Fruit fly (Drosophila melanogaster): ENCODE data around the gene dsh.

Gene dsh

dm6 chrX:11350505-11351327, 5.0 kb upstream of the dsh start, which contains the start of gene CG1737:
Gene CG1737, plus strand, starts transcription at chrX:11350608.
- TF ChIP-seq CG6163 (GFP tag; IDR thresholded peaks at IDR 0.05) (peak; percentile 16; the same call in 1 of the 3 replicates), CG8632 (GFP tag; optimal IDR thresholded peaks at IDR 0.05) (no peak), Ets96B (tag; optimal IDR thresholded peaks at IDR 0.05) (no peak), CG11902 (GFP tag; optimal IDR thresholded peaks at IDR 0.05) (no peak), fkh (GFP tag; optimal IDR thresholded peaks at IDR 0.05) (no peak), svp (GFP tag) (peak; percentile 24), CG8319 (GFP tag; optimal IDR thresholded peaks at IDR 0.05) (peak; percentile 26), CG6854 (GFP tag; optimal IDR thresholded peaks at IDR 0.05) (peak; percentile 35), CG10669 (GFP tag; optimal IDR thresholded peaks at IDR 0.05) (no peak), acj6 (GFP tag; optimal IDR thresholded peaks at IDR 0.05) (no peak), CG6808 (GFP tag; optimal IDR thresholded peaks at IDR 0.05) (no peak), CG9139 (GFP tag; optimal IDR thresholded peaks at IDR 0.05) (no peak), CG16779 (tag; optimal IDR thresholded peaks at IDR 0.05) (no peak), vri (GFP tag; optimal IDR thresholded peaks at IDR 0.05) (peak; percentile 17), CG6792 (GFP tag; optimal IDR thresholded peaks at IDR 0.05) (peak; percentile 10), Smox (GFP tag; optimal IDR thresholded peaks at IDR 0.05) (no peak), topi (GFP tag; optimal IDR thresholded peaks at IDR 0.05) (peak; percentile 7), ss (GFP tag; optimal IDR thresholded peaks at IDR 0.05) (peak in 1 of 2 experiments; percentile 9), Eip78C (GFP tag) (peak; percentile 45), esn (GFP tag; optimal IDR thresholded peaks at IDR 0.05) (peak; percentile 9), CG31627 (GFP tag; optimal IDR thresholded peaks at IDR 0.05) (peak; percentile 11), OdsH (GFP tag; optimal IDR thresholded peaks at IDR 0.05) (peak; percentile 7), CG1621 (tag; optimal IDR thresholded peaks at IDR 0.05) (no peak), Hr4 (GFP tag; optimal IDR thresholded peaks at IDR 0.05) (no peak), CG3919 (GFP tag; optimal IDR thresholded peaks at IDR 0.05) (peak; percentile 2), Sox15 (GFP tag; optimal IDR thresholded peaks at IDR 0.05) (no peak), Sox14 (GFP tag; optimal IDR thresholded peaks at IDR 0.05) (peak; percentile 17), Hr39 (GFP tag; optimal IDR thresholded peaks at IDR 0.05) (peak; percentile 3), cyc (GFP tag; optimal IDR thresholded peaks at IDR 0.05) (peak; percentile 31), CG7368 (GFP tag; optimal IDR thresholded peaks at IDR 0.05) (no peak)

- TF ChIP-seq CG31627 (GFP tag; optimal IDR thresholded peaks at IDR 0.05): peak; percentile 94
- TF ChIP-seq pdm3 (GFP tag; optimal IDR thresholded peaks at IDR 0.05): peak; percentile 96
- peak; percentile 94 for TF ChIP-seq CG10631 (GFP tag; optimal IDR thresholded peaks at IDR 0.05)
- peak; percentile 96 for TF ChIP-seq CG11294 (GFP tag; IDR thresholded peaks at IDR 0.05)
- peak; percentile 90 for TF ChIP-seq CG3032 (tag; optimal IDR thresholded peaks at IDR 0.05)
- TF ChIP-seq Eip93F (GFP tag; optimal IDR thresholded peaks at IDR 0.05): no peak
- TF ChIP-seq CG7368 (GFP tag; optimal IDR thresholded peaks at IDR 0.05): peak; percentile 95
- peak; percentile 95 for TF ChIP-seq OdsH (GFP tag; optimal IDR thresholded peaks at IDR 0.05)
- TF ChIP-seq fkh (GFP tag; optimal IDR thresholded peaks at IDR 0.05): no peak
- peak; percentile 95 for TF ChIP-seq net (GFP tag; optimal IDR thresholded peaks at IDR 0.05)
- peak; percentile 93 for TF ChIP-seq topi (GFP tag; optimal IDR thresholded peaks at IDR 0.05)
- TF ChIP-seq cyc (GFP tag; optimal IDR thresholded peaks at IDR 0.05): peak; percentile 96
- TF ChIP-seq salr (GFP tag; optimal IDR thresholded peaks at IDR 0.05): peak; percentile 88 to 94
- peak; percentile 92 for TF ChIP-seq CG4318 (GFP tag; optimal IDR thresholded peaks at IDR 0.05)
- peak; percentile 96 for TF ChIP-seq Hr39 (GFP tag; optimal IDR thresholded peaks at IDR 0.05)
- TF ChIP-seq Ets21C (GFP tag; optimal IDR thresholded peaks at IDR 0.05): peak; percentile 90
- peak; percentile 93 for TF ChIP-seq CG11762 (GFP tag; optimal IDR thresholded peaks at IDR 0.05; ENCODE audit: insufficient read depth)
- TF ChIP-seq Smox (GFP tag; optimal IDR thresholded peaks at IDR 0.05): peak; percentile 91
- peak; percentile 91 for TF ChIP-seq Ets96B (tag; optimal IDR thresholded peaks at IDR 0.05)
- peak; percentile 93 for TF ChIP-seq Met (GFP tag; optimal IDR thresholded peaks at IDR 0.05)
- peak; percentile 95 for TF ChIP-seq acj6 (GFP tag; optimal IDR thresholded peaks at IDR 0.05)
- peak; percentile 96 for TF ChIP-seq CG6276 (GFP tag; optimal IDR thresholded peaks at IDR 0.05)
- peak; percentile 96 for TF ChIP-seq CG32006 (GFP tag; optimal IDR thresholded peaks at IDR 0.05)
- TF ChIP-seq spab (GFP tag; optimal IDR thresholded peaks at IDR 0.05): peak; percentile 90
- peak; percentile 97 for TF ChIP-seq Eip78C (GFP tag)
- peak; percentile 93 for TF ChIP-seq CG11902 (GFP tag; optimal IDR thresholded peaks at IDR 0.05)
- TF ChIP-seq CG15336 (GFP tag; IDR thresholded peaks at IDR 0.05): peak; percentile 98
- peak; percentile 95 for TF ChIP-seq dac (GFP tag; optimal IDR thresholded peaks at IDR 0.05)
- TF ChIP-seq CG8319 (GFP tag; optimal IDR thresholded peaks at IDR 0.05): peak; percentile 89
- TF ChIP-seq CG6808 (GFP tag; optimal IDR thresholded peaks at IDR 0.05): peak; percentile 90
- TF ChIP-seq dsx (GFP tag; optimal IDR thresholded peaks at IDR 0.05; ENCODE audit: poor library complexity, severe bottlenecking): peak; percentile 94
- peak; percentile 95 for TF ChIP-seq CG6792 (GFP tag; optimal IDR thresholded peaks at IDR 0.05)
Observed at dm6 chrX:11351351-11351750, 4.3 kb upstream of the dsh start.
